Fruit fly (Drosophila melanogaster): ENCODE measurements around the gene pix.

Gene pix

DNA sequence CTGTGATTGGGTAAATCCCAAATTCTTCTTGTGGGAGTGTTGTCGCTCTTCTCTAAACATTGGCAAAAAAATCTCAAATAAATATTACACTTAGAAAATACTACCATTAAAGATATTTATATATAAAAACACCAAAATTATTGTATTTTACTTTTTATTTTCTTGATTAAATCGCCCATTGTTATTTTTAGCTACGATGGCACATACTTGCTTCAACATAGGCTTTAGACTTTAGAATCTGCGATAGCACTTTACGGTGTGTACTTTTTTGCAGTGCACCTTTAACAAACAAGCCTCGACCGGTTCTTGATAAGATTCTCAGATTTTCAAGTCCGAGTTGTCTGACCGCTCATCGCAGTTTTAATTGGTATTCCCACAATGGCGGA is 19.9 kb downstream of the pix start, which contains the start of gene GNBP3 (continued):
- TF ChIP-seq esn (GFP tag; optimal IDR thresholded peaks at IDR 0.05) (peak; percentile 97), Ets96B (tag; optimal IDR thresholded peaks at IDR 0.05) (peak; percentile 92), CG32006 (GFP tag; optimal IDR thresholded peaks at IDR 0.05) (peak; percentile 92), lz (GFP tag; optimal IDR thresholded peaks at IDR 0.05) (peak; percentile 95), CG6163 (GFP tag; IDR thresholded peaks at IDR 0.05) (peak; percentile 97), OdsH (GFP tag; optimal IDR thresholded peaks at IDR 0.05) (peak; percentile 91), Lpt (GFP tag; optimal IDR thresholded peaks at IDR 0.05) (peak; percentile 84), CG11902 (GFP tag; optimal IDR thresholded peaks at IDR 0.05) (peak; percentile 81), vri (GFP tag; optimal IDR thresholded peaks at IDR 0.05) (peak; percentile 94), dac (GFP tag; optimal IDR thresholded peaks at IDR 0.05) (peak; percentile 75)

DNA sequence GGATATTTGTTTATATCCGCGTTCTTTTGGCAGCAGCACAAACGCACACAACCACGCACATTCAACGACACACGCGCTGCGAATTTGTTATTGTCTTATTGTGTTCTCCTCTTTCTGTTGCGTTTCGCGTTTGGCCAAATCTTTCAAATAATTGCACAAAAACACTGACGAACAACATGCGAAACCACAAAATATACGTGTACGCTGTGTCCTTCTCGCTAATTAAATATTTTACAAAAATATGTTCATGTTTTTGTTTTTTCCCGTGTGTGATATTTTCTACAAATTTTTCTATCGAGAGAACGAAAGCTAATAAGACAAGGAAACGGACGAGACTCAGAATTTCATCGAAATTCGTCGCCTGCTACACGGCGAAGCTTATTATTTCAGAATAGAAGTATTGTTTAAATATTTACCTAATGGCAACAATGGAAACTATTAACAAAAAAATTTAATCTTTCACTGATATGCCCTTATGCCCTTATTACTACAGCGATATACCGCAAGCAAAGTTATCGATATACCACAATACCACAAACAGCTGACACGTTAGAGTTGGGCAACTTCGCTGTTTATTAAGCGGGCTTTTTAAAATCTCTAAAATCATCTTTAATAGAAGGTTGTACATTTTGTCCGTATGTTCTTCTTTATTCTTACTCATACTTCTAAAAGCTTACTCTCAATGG is 20.5 kb downstream of the pix start, which contains the start of the genes CG43783 and orb2:
CG43783 (minus strand) TSS at position 311 of the 686 bp plus-strand sequence.
orb2 (minus strand) TSS at position 502 of the 686 bp plus-strand sequence.
- TF ChIP-seq CG6163 (GFP tag; IDR thresholded peaks at IDR 0.05) (no peak), pdm3 (GFP tag; optimal IDR thresholded peaks at IDR 0.05) (no peak), CG11762 (GFP tag; optimal IDR thresholded peaks at IDR 0.05; ENCODE audit: insufficient read depth) (peak; percentile 1), CG11294 (GFP tag; IDR thresholded peaks at IDR 0.05) (no peak), Eip78C (GFP tag) (peak; percentile 69), CG7368 (GFP tag; optimal IDR thresholded peaks at IDR 0.05) (no peak)

DNA sequence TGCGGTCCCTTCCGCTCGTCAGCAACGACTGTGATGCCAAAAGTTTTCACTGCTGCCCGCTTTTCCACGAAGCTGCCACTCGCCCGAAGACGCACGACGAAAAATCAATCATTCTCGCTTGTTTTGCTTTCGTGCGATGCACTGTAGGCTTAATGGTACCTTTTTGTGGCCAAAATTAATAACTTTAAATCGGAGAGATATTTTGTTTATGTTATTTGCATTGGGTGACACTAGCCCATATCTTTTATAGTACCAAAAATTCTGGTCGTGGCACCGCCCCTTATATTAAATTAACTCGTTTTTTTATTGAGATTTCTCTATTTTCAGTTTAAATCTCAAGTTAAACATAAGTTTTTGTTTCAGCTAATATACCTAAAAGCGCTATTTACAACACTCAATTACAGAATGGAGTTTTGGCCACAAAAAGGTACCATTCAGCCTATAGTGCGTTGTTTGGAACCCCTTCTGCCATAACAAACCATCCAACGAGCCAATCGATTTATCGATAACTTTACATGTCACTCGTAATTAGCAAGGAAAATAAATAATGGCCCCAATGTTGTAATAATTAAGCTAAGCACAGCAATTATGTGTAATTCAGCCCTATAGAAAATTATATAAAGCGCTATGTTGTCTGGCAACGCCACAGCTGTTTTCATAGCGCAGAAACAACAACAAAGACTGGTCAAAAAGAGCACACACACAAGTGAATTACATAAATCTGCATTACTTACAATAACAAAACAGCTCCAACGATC is 21.2 kb downstream of the pix start:
- TF ChIP-seq CG11762 (GFP tag; optimal IDR thresholded peaks at IDR 0.05; ENCODE audit: insufficient read depth): peak; percentile 38
- TF ChIP-seq CG6808 (GFP tag; optimal IDR thresholded peaks at IDR 0.05): peak; percentile 64
- peak; percentile 36 for TF ChIP-seq CG9139 (GFP tag; optimal IDR thresholded peaks at IDR 0.05)
- no peak for TF ChIP-seq Blimp-1 (GFP tag; optimal IDR thresholded peaks at IDR 0.05)
- peak; percentile 41; the same call in 1 of the 2 replicates for TF ChIP-seq Gug (GFP tag; IDR thresholded peaks at IDR 0.05)
- TF ChIP-seq Eip78C (GFP tag): peak; percentile 91
- peak; percentile 40; the same call in 2 of the 3 replicates for TF ChIP-seq eg (GFP tag; IDR thresholded peaks at IDR 0.05)
- peak; percentile 63 for TF ChIP-seq pdm3 (GFP tag; optimal IDR thresholded peaks at IDR 0.05)
- peak; percentile 46 for TF ChIP-seq dsx (GFP tag; optimal IDR thresholded peaks at IDR 0.05; ENCODE audit: poor library complexity, severe bottlenecking)
- TF ChIP-seq Hr38 (GFP tag; optimal IDR thresholded peaks at IDR 0.05): no peak
- peak; percentile 60 for TF ChIP-seq CG4318 (GFP tag; optimal IDR thresholded peaks at IDR 0.05)
- TF ChIP-seq Met (GFP tag; optimal IDR thresholded peaks at IDR 0.05): peak; percentile 72
- peak; percentile 21 for TF ChIP-seq CG7368 (GFP tag; optimal IDR thresholded peaks at IDR 0.05)
- peak; percentile 3 for TF ChIP-seq CG34406 (GFP tag; optimal IDR thresholded peaks at IDR 0.05)
- TF ChIP-seq lz (GFP tag; optimal IDR thresholded peaks at IDR 0.05): peak; percentile 65
- peak; percentile 55 for TF ChIP-seq CG6792 (GFP tag; optimal IDR thresholded peaks at IDR 0.05)
- peak; percentile 7 for TF ChIP-seq fkh (GFP tag; optimal IDR thresholded peaks at IDR 0.05)
- TF ChIP-seq CG6163 (GFP tag; IDR thresholded peaks at IDR 0.05): no peak; the same call in 2 of the 3 replicates
- TF ChIP-seq ss (GFP tag; optimal IDR thresholded peaks at IDR 0.05): peak; percentile 56 to 58
- peak; percentile 67 for TF ChIP-seq CG10669 (GFP tag; optimal IDR thresholded peaks at IDR 0.05)
- peak; percentile 47 for TF ChIP-seq CG8632 (GFP tag; optimal IDR thresholded peaks at IDR 0.05)
- TF ChIP-seq OdsH (GFP tag; optimal IDR thresholded peaks at IDR 0.05): peak; percentile 31
- TF ChIP-seq salr (GFP tag; optimal IDR thresholded peaks at IDR 0.05): peak in 1 of 2 experiments; percentile 60
- TF ChIP-seq CG32006 (GFP tag; optimal IDR thresholded peaks at IDR 0.05): peak; percentile 90
- peak; percentile 54 for TF ChIP-seq spab (GFP tag; optimal IDR thresholded peaks at IDR 0.05)
- TF ChIP-seq CG16779 (tag; optimal IDR thresholded peaks at IDR 0.05): peak; percentile 80
- TF ChIP-seq CG11902 (GFP tag; optimal IDR thresholded peaks at IDR 0.05): no peak
- no peak for TF ChIP-seq fd85E (GFP tag; optimal IDR thresholded peaks at IDR 0.05)
- TF ChIP-seq CG8319 (GFP tag; optimal IDR thresholded peaks at IDR 0.05): no peak
- TF ChIP-seq Sox15 (GFP tag; optimal IDR thresholded peaks at IDR 0.05): no peak
- peak; percentile 53 for TF ChIP-seq CG3919 (GFP tag; optimal IDR thresholded peaks at IDR 0.05)
- peak; percentile 7 for TF ChIP-seq Smox (GFP tag; optimal IDR thresholded peaks at IDR 0.05)
- peak; percentile 68; the same call in 2 of the 3 replicates for TF ChIP-seq CG8119 (GFP tag; IDR thresholded peaks at IDR 0.05)
- TF ChIP-seq dac (GFP tag; optimal IDR thresholded peaks at IDR 0.05): peak; percentile 68
- peak; percentile 76 for TF ChIP-seq Eip75B (GFP tag; optimal IDR thresholded peaks at IDR 0.05)
- no peak for TF ChIP-seq CG11294 (GFP tag; IDR thresholded peaks at IDR 0.05)
- peak; percentile 66 for TF ChIP-seq Sox14 (GFP tag; optimal IDR thresholded peaks at IDR 0.05)
- TF ChIP-seq esn (GFP tag; optimal IDR thresholded peaks at IDR 0.05): peak; percentile 74
- TF ChIP-seq svp (GFP tag): no peak
